Fruit fly (Drosophila melanogaster): Measurements from ENCODE around the gene pnr.

Gene pnr

dm6 chr3R:16006806-16007556, 18.9 kb upstream of the pnr start:
- TF ChIP-seq lola (GFP tag; optimal IDR thresholded peaks at IDR 0.05), result no peak
- peak; percentile 18 for TF ChIP-seq rgr (GFP tag; optimal IDR thresholded peaks at IDR 0.05)
- no peak for TF ChIP-seq Rel (GFP tag; optimal IDR thresholded peaks at IDR 0.05)
- TF ChIP-seq Rel (tag; optimal IDR thresholded peaks at IDR 0.05), result peak; percentile 37

- TF ChIP-seq Dif (GFP tag; optimal IDR thresholded peaks at IDR 0.05; ENCODE audit: partially characterized antibody), result no peak
- no peak for TF ChIP-seq Rel (GFP tag; optimal IDR thresholded peaks at IDR 0.05)
- TF ChIP-seq Rel (tag; optimal IDR thresholded peaks at IDR 0.05), result peak; percentile 56
Observed at dm6 chr3R:16008300-16008699, 17.6 kb upstream of the pnr start.

- TF ChIP-seq Jra (GFP tag; optimal IDR thresholded peaks at IDR 0.05) (peak; percentile 21), br (GFP tag; optimal IDR thresholded peaks at IDR 0.05) (peak; percentile 13), fru (GFP tag; optimal IDR thresholded peaks at IDR 0.05) (peak; percentile 19), ey (GFP tag; optimal IDR thresholded peaks at IDR 0.05) (no peak), Hnf4 (GFP tag; optimal IDR thresholded peaks at IDR 0.05) (peak; percentile 34), Rel (GFP tag; optimal IDR thresholded peaks at IDR 0.05) (no peak), Rel (tag; optimal IDR thresholded peaks at IDR 0.05) (peak; percentile 47), dsf (GFP tag; optimal IDR thresholded peaks at IDR 0.05; ENCODE audit: borderline replicate concordance) (no peak), rgr (GFP tag; optimal IDR thresholded peaks at IDR 0.05) (peak; percentile 14), h (GFP tag; optimal IDR thresholded peaks at IDR 0.05) (peak; percentile 40)
Observed at dm6 chr3R:16009030-16009429, 16.8 kb upstream of the pnr start, which contains the start of gene GATAe. Gene GATAe (plus strand): TSS chr3R:16009105.

- TF ChIP-seq CG9705 (GFP tag; optimal IDR thresholded peaks at IDR 0.05), result no peak
- peak; percentile 63 for TF ChIP-seq br (GFP tag; optimal IDR thresholded peaks at IDR 0.05)
- TF ChIP-seq h (GFP tag; optimal IDR thresholded peaks at IDR 0.05), result peak; percentile 48
- no peak for TF ChIP-seq lola (GFP tag; optimal IDR thresholded peaks at IDR 0.05)
- no peak for TF ChIP-seq pan (optimal IDR thresholded peaks at IDR 0.05)
- TF ChIP-seq psq (GFP tag; optimal IDR thresholded peaks at IDR 0.05), result no peak
- TF ChIP-seq CrebA (GFP tag; optimal IDR thresholded peaks at IDR 0.05; ENCODE audit: borderline replicate concordance), result peak; percentile 12
- no peak for TF ChIP-seq Rel (GFP tag; optimal IDR thresholded peaks at IDR 0.05)
- TF ChIP-seq Rel (tag; optimal IDR thresholded peaks at IDR 0.05), result peak; percentile 80
- TF ChIP-seq Hr83 (GFP tag; optimal IDR thresholded peaks at IDR 0.05; ENCODE audit: poor library complexity, severe bottlenecking), result no peak
Observed at dm6 chr3R:16010009-16010505, 15.8 kb upstream of the pnr start.

- TF ChIP-seq br (GFP tag; optimal IDR thresholded peaks at IDR 0.05), result peak; percentile 38
- TF ChIP-seq h (GFP tag; optimal IDR thresholded peaks at IDR 0.05), result peak; percentile 54
- peak; percentile 70 for TF ChIP-seq Vsx2 (GFP tag; optimal IDR thresholded peaks at IDR 0.05; ENCODE audit: partially characterized antibody)
- TF ChIP-seq dsf (GFP tag; optimal IDR thresholded peaks at IDR 0.05; ENCODE audit: borderline replicate concordance), result no peak
- no peak for TF ChIP-seq Rel (GFP tag; optimal IDR thresholded peaks at IDR 0.05)
- peak; percentile 63 for TF ChIP-seq Rel (tag; optimal IDR thresholded peaks at IDR 0.05)
- TF ChIP-seq N (GFP tag; optimal IDR thresholded peaks at IDR 0.05), result peak; percentile 39
- peak in 1 of 2 experiments; percentile 24 for TF ChIP-seq dl (GFP tag; optimal IDR thresholded peaks at IDR 0.05; ENCODE audit: insufficient read depth in 1 of 2, partially characterized antibody in 2 of 2)
- peak; percentile 12 for TF ChIP-seq Sp1 (GFP tag; optimal IDR thresholded peaks at IDR 0.05)
- no peak for TF ChIP-seq woc (GFP tag; optimal IDR thresholded peaks at IDR 0.05)
- peak; percentile 18 for TF ChIP-seq Jra (GFP tag; optimal IDR thresholded peaks at IDR 0.05)
Observed at dm6 chr3R:16011698-16012332, 14.1 kb upstream of the pnr start.

dm6 chr3R:16013580-16013979, 12.3 kb upstream of the pnr start:
- TF ChIP-seq foxo (GFP tag; optimal IDR thresholded peaks at IDR 0.05) (no peak), ey (GFP tag; optimal IDR thresholded peaks at IDR 0.05) (no peak), CG9705 (GFP tag; optimal IDR thresholded peaks at IDR 0.05) (no peak), dmrt93B (GFP tag; optimal IDR thresholded peaks at IDR 0.05) (no peak), GATAd (GFP tag; optimal IDR thresholded peaks at IDR 0.05) (no peak), Hr83 (GFP tag; optimal IDR thresholded peaks at IDR 0.05; ENCODE audit: poor library complexity, severe bottlenecking) (no peak), Hnf4 (GFP tag; optimal IDR thresholded peaks at IDR 0.05) (no peak), Sp1 (GFP tag; optimal IDR thresholded peaks at IDR 0.05) (no peak), Vsx2 (GFP tag; optimal IDR thresholded peaks at IDR 0.05; ENCODE audit: partially characterized antibody) (no peak), pan (optimal IDR thresholded peaks at IDR 0.05) (no peak), Dfd (GFP tag; optimal IDR thresholded peaks at IDR 0.05) (no peak), lola (GFP tag; optimal IDR thresholded peaks at IDR 0.05) (no peak), Jra (GFP tag; optimal IDR thresholded peaks at IDR 0.05) (no peak), CrebA (GFP tag; optimal IDR thresholded peaks at IDR 0.05; ENCODE audit: borderline replicate concordance) (no peak), sage (GFP tag; optimal IDR thresholded peaks at IDR 0.05) (no peak), OdsH (GFP tag; optimal IDR thresholded peaks at IDR 0.05) (no peak), jim (GFP tag; optimal IDR thresholded peaks at IDR 0.05) (no peak), woc (GFP tag; optimal IDR thresholded peaks at IDR 0.05) (no peak)
